Fruit fly (Drosophila melanogaster) whole organism, prepupa: Measurements from ENCODE around the gene CG43638.
A peak's percentile ranks its signal among the peaks of the same experiment; 100 is the strongest.

Experiments used
- Blimp-1 ChIP-seq: fragments of 200-800 bp; sonication (Bioruptor generic); optimal IDR thresholded peaks from 3 replicates; lab custom pipeline; 2017; ENCODE audit warnings: missing biosample characterization, missing genetic modification characterization, mild to moderate bottlenecking, moderate library complexity, missing genetic modification reagents
- CG10631 ChIP-seq: fragments of 200-800 bp; sonication (Bioruptor generic); optimal IDR thresholded peaks from 2 replicates; lab custom pipeline; 2016; ENCODE audit warnings: missing biosample characterization, missing genetic modification characterization
- CG10669 ChIP-seq: fragments of 200-800 bp; sonication (Bioruptor generic); optimal IDR thresholded peaks from 3 replicates; lab custom pipeline; 2018; ENCODE audit warnings: missing biosample characterization, mild to moderate bottlenecking, missing genetic modification characterization, moderate library complexity
- CG11762 ChIP-seq: fragments of 200-800 bp; sonication (Bioruptor generic); optimal IDR thresholded peaks from 3 replicates; lab custom pipeline; 2016; ENCODE audit warnings: missing biosample characterization, missing genetic modification characterization; ENCODE audit not compliant: insufficient read depth
- CG15336 ChIP-seq: fragments of 200-800 bp; sonication (Bioruptor generic); IDR thresholded peaks from 2 replicates; pipeline ENCODE4 v1.3.6; 2022; ENCODE audit warnings: missing biosample characterization, missing genetic modification characterization
- CG1621 ChIP-seq: fragments of 200-800 bp; sonication (Bioruptor generic); optimal IDR thresholded peaks from 3 replicates; lab custom pipeline; 2018; ENCODE audit warnings: missing biosample characterization, mild to moderate bottlenecking, missing genetic modification characterization
- CG16779 ChIP-seq: fragments of 200-800 bp; sonication (Bioruptor generic); optimal IDR thresholded peaks from 3 replicates; lab custom pipeline; 2017; ENCODE audit warnings: missing biosample characterization, mild to moderate bottlenecking, missing genetic modification characterization
- CG3032 ChIP-seq: fragments of 200-800 bp; optimal IDR thresholded peaks from 2 replicates; lab custom pipeline; 2019; ENCODE audit warnings: missing biosample characterization, mild to moderate bottlenecking, missing genetic modification characterization, moderate library complexity
- CG31627 ChIP-seq: fragments of 200-800 bp; sonication (Bioruptor generic); optimal IDR thresholded peaks from 3 replicates; lab custom pipeline; 2016; ENCODE audit warnings: missing biosample characterization, missing genetic modification characterization
- CG32006 ChIP-seq: fragments of 200-800 bp; sonication (Bioruptor generic); optimal IDR thresholded peaks from 3 replicates; lab custom pipeline; 2017; ENCODE audit warnings: missing biosample characterization, mild to moderate bottlenecking, missing genetic modification characterization
- CG34406 ChIP-seq: fragments of 200-800 bp; sonication (Bioruptor generic); optimal IDR thresholded peaks from 3 replicates; lab custom pipeline; 2016; ENCODE audit warnings: missing biosample characterization, missing genetic modification characterization
- CG4318 ChIP-seq: fragments of 200-800 bp; sonication (Bioruptor generic); optimal IDR thresholded peaks from 3 replicates; lab custom pipeline; 2017; ENCODE audit warnings: missing biosample characterization, mild to moderate bottlenecking, missing genetic modification characterization
- CG6163 ChIP-seq: fragments of 200-800 bp; sonication (Bioruptor generic); IDR thresholded peaks from 3 replicates; pipeline ENCODE4 v1.3.6; 2022; ENCODE audit warnings: missing biosample characterization, missing genetic modification characterization
- CG6276 ChIP-seq: fragments of 200-800 bp; sonication (Bioruptor generic); optimal IDR thresholded peaks from 2 replicates; lab custom pipeline; 2017; ENCODE audit warnings: missing biosample characterization, mild to moderate bottlenecking, missing genetic modification characterization
- CG6808 ChIP-seq: fragments of 200-800 bp; sonication (Bioruptor generic); optimal IDR thresholded peaks from 3 replicates; lab custom pipeline; 2017; ENCODE audit warnings: missing biosample characterization, missing genetic modification characterization, mild to moderate bottlenecking, moderate library complexity, missing genetic modification reagents
- CG6854 ChIP-seq: fragments of 200-800 bp; sonication (Bioruptor generic); optimal IDR thresholded peaks from 2 replicates; lab custom pipeline; 2017; ENCODE audit warnings: missing biosample characterization, mild to moderate bottlenecking, missing genetic modification characterization
- CG7368 ChIP-seq: fragments of 200-800 bp; sonication (Bioruptor generic); optimal IDR thresholded peaks from 3 replicates; lab custom pipeline; 2016; ENCODE audit warnings: missing biosample characterization, missing genetic modification characterization
- CG8119 ChIP-seq: fragments of 200-800 bp; sonication (Bioruptor generic); IDR thresholded peaks from 3 replicates; pipeline ENCODE4 v1.3.6; 2022; ENCODE audit warnings: missing biosample characterization, missing genetic modification characterization
- CG8632 ChIP-seq: fragments of 200-800 bp; sonication (Bioruptor generic); optimal IDR thresholded peaks from 3 replicates; lab custom pipeline; 2016; ENCODE audit warnings: missing biosample characterization, missing genetic modification characterization
- CG9139 ChIP-seq: fragments of 200-800 bp; sonication (Bioruptor generic); optimal IDR thresholded peaks from 3 replicates; lab custom pipeline; 2017; ENCODE audit warnings: missing biosample characterization, mild to moderate bottlenecking, missing genetic modification characterization
- Eip75B ChIP-seq: fragments of 200-800 bp; sonication (Bioruptor generic); optimal IDR thresholded peaks from 3 replicates; lab custom pipeline; 2016; ENCODE audit warnings: missing biosample characterization, missing genetic modification characterization
- Eip93F ChIP-seq: fragments of 200-800 bp; sonication (Bioruptor generic); optimal IDR thresholded peaks from 2 replicates; lab custom pipeline; 2016; ENCODE audit warnings: missing biosample characterization, mild to moderate bottlenecking, missing genetic modification characterization
- Ets21C ChIP-seq: fragments of 200-800 bp; sonication (Bioruptor generic); optimal IDR thresholded peaks from 3 replicates; lab custom pipeline; 2016; ENCODE audit warnings: missing biosample characterization, missing genetic modification characterization
- Ets96B ChIP-seq: fragments of 200-800 bp; optimal IDR thresholded peaks from 2 replicates; lab custom pipeline; 2019; ENCODE audit warnings: missing biosample characterization, mild to moderate bottlenecking, missing genetic modification characterization, moderate library complexity
- Gug ChIP-seq: fragments of 200-800 bp; sonication (Bioruptor generic); IDR thresholded peaks from 2 replicates; pipeline ENCODE4 v1.3.6; 2022; ENCODE audit warnings: missing biosample characterization, missing genetic modification characterization
- Hr38 ChIP-seq: sonication (Bioruptor generic); optimal IDR thresholded peaks from 2 replicates; lab custom pipeline; 2016; ENCODE audit warnings: missing biosample characterization, missing genetic modification characterization
- Hr39 ChIP-seq: fragments of 200-800 bp; sonication (Bioruptor generic); optimal IDR thresholded peaks from 2 replicates; lab custom pipeline; 2016; ENCODE audit warnings: missing biosample characterization, missing genetic modification characterization
- Hr4 ChIP-seq: fragments of 200-800 bp; sonication (Bioruptor generic); optimal IDR thresholded peaks from 3 replicates; lab custom pipeline; 2016; ENCODE audit warnings: missing biosample characterization, missing genetic modification characterization
- Lpt ChIP-seq: fragments of 200-800 bp; sonication (Bioruptor generic); optimal IDR thresholded peaks from 3 replicates; lab custom pipeline; 2016; ENCODE audit warnings: missing biosample characterization, missing genetic modification characterization
- Met ChIP-seq: fragments of 200-800 bp; sonication (Bioruptor generic); optimal IDR thresholded peaks from 3 replicates; lab custom pipeline; 2016; ENCODE audit warnings: missing biosample characterization, missing genetic modification characterization
- OdsH ChIP-seq: fragments of 200-800 bp; sonication (Bioruptor generic); optimal IDR thresholded peaks from 3 replicates; lab custom pipeline; 2016; ENCODE audit warnings: missing biosample characterization, missing genetic modification characterization
- Smox ChIP-seq: fragments of 200-800 bp; sonication (Bioruptor generic); optimal IDR thresholded peaks from 3 replicates; lab custom pipeline; 2016; ENCODE audit warnings: missing biosample characterization, missing genetic modification characterization
- Sox14 ChIP-seq: fragments of 200-800 bp; sonication (Bioruptor generic); optimal IDR thresholded peaks from 3 replicates; lab custom pipeline; 2016; ENCODE audit warnings: missing biosample characterization, missing genetic modification characterization
- Sox15 ChIP-seq: fragments of 200-800 bp; sonication (Bioruptor generic); optimal IDR thresholded peaks from 3 replicates; lab custom pipeline; 2016; ENCODE audit warnings: missing biosample characterization, missing genetic modification characterization
- achi ChIP-seq: fragments of 200-800 bp; sonication (Bioruptor generic); optimal IDR thresholded peaks from 3 replicates; lab custom pipeline; 2016; ENCODE audit warnings: missing biosample characterization, missing genetic modification characterization
- acj6 ChIP-seq: fragments of 200-800 bp; sonication (Bioruptor generic); optimal IDR thresholded peaks from 3 replicates; lab custom pipeline; 2016; ENCODE audit warnings: missing biosample characterization, missing genetic modification characterization
- dac ChIP-seq: fragments of 200-800 bp; sonication (Bioruptor generic); optimal IDR thresholded peaks from 2 replicates; lab custom pipeline; 2017; ENCODE audit warnings: missing biosample characterization, mild to moderate bottlenecking, missing genetic modification characterization
- dsx ChIP-seq: fragments of 200-800 bp; optimal IDR thresholded peaks from 3 replicates; lab custom pipeline; 2019; ENCODE audit warnings: missing biosample characterization, mild to moderate bottlenecking, missing genetic modification characterization, moderate library complexity; ENCODE audit not compliant: poor library complexity, severe bottlenecking
- eg ChIP-seq: fragments of 200-800 bp; sonication (Bioruptor generic); IDR thresholded peaks from 3 replicates; pipeline ENCODE4 v1.3.6; 2022; ENCODE audit warnings: missing biosample characterization, missing genetic modification characterization
- fd59A ChIP-seq: fragments of 200-800 bp; sonication (Bioruptor generic); optimal IDR thresholded peaks from 2 replicates; lab custom pipeline; 2017; ENCODE audit warnings: missing biosample characterization, mild to moderate bottlenecking, missing genetic modification characterization, missing genetic modification reagents
- fd85E ChIP-seq: fragments of 200-800 bp; sonication (Bioruptor generic); optimal IDR thresholded peaks from 3 replicates; lab custom pipeline; 2016; ENCODE audit warnings: missing biosample characterization, missing genetic modification characterization
- fkh ChIP-seq: fragments of 200-800 bp; sonication (Bioruptor generic); optimal IDR thresholded peaks from 3 replicates; lab custom pipeline; 2017; ENCODE audit warnings: missing biosample characterization, mild to moderate bottlenecking, missing genetic modification characterization, moderate library complexity
- lz ChIP-seq: fragments of 200-800 bp; sonication (Bioruptor generic); optimal IDR thresholded peaks from 3 replicates; lab custom pipeline; 2016; ENCODE audit warnings: missing biosample characterization, missing genetic modification characterization
- net ChIP-seq: fragments of 200-800 bp; sonication (Bioruptor generic); optimal IDR thresholded peaks from 3 replicates; lab custom pipeline; 2016; ENCODE audit warnings: missing biosample characterization, missing genetic modification characterization
- pdm3 ChIP-seq: fragments of 200-800 bp; sonication (Bioruptor generic); optimal IDR thresholded peaks from 3 replicates; lab custom pipeline; 2016; ENCODE audit warnings: missing biosample characterization, missing genetic modification characterization
- salr ChIP-seq, 2 experiments: fragments of 200-800 bp; sonication (Bioruptor generic); optimal IDR thresholded peaks; 3 replicates each; lab custom pipeline; 2016 to 2018; ENCODE audit warnings: missing biosample characterization in 2 of 2, missing genetic modification characterization in 2 of 2, mild to moderate bottlenecking in 1 of 2
- ss ChIP-seq, 2 experiments: fragments of 200-800 bp; sonication (Bioruptor generic); optimal IDR thresholded peaks; 2 replicates in 1 of 2; 3 replicates in 1 of 2; lab custom pipeline; 2017 to 2018; ENCODE audit warnings: mild to moderate bottlenecking in 2 of 2, missing biosample characterization in 2 of 2, missing genetic modification characterization in 2 of 2, moderate library complexity in 1 of 2
- svp ChIP-seq: fragments of 200-800 bp; sonication (Bioruptor generic); peaks from one replicate; lab custom pipeline; 2016; ENCODE audit warnings: missing biosample characterization, missing genetic modification characterization
- vri ChIP-seq: fragments of 200-800 bp; sonication (Bioruptor generic); optimal IDR thresholded peaks from 3 replicates; lab custom pipeline; 2016; ENCODE audit warnings: missing biosample characterization, mild to moderate bottlenecking, missing genetic modification characterization

CG43638 gene

dm6 chr3L:12072388-12072787 is 28.0 kb downstream of the CG43638 start (continued):
- TF ChIP-seq salr (GFP tag; optimal IDR thresholded peaks at IDR 0.05; lab: Kevin White, UChicago), result peak in 1 of 2 experiments; percentile 58
- TF ChIP-seq fd59A (GFP tag; lab: Kevin White, UChicago), result no peak
- TF ChIP-seq Sox15 (GFP tag; lab: Kevin White, UChicago), result no peak
- no peak for TF ChIP-seq dsx (GFP tag; lab: Kevin White, UChicago)
- no peak for TF ChIP-seq fkh (GFP tag; lab: Kevin White, UChicago)
- TF ChIP-seq CG15336, result peak; percentile 86

DNA sequence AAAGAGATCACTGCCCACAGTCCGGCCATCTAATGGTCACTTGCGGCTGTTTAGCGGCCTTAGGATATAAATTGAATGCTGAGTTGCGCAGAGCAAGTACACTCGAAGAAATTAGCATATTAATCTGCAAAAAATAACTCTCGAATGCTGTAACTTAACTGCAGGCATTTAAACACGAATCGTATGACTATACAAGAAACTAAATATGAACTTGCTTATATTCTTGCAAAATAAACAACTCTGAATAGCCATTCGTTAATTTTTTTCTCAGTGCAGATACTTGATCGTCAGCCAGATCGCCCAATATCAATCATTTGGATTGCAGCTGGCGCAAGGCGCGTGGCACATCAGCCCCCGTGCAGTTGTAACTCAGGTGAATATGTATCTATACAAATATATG is 28.7 kb downstream of the CG43638 start:
- peak; percentile 12 for TF ChIP-seq lz (GFP tag; lab: Kevin White, UChicago)
- no peak for TF ChIP-seq ss (GFP tag; optimal IDR thresholded peaks at IDR 0.05; lab: Kevin White, UChicago)
- TF ChIP-seq fkh (GFP tag; lab: Kevin White, UChicago), result no peak
- no peak for TF ChIP-seq CG34406 (GFP tag; lab: Kevin White, UChicago)
- TF ChIP-seq CG1621 (tag; lab: Kevin White, UChicago), result no peak
- peak; percentile 27 for TF ChIP-seq Eip75B (GFP tag; lab: Kevin White, UChicago)
- TF ChIP-seq Blimp-1 (GFP tag; lab: Kevin White, UChicago), result no peak
- TF ChIP-seq salr (GFP tag; optimal IDR thresholded peaks at IDR 0.05; lab: Kevin White, UChicago), result no peak
- TF ChIP-seq Ets21C (GFP tag; lab: Kevin White, UChicago), result no peak
- TF ChIP-seq fd85E (GFP tag; lab: Kevin White, UChicago), result no peak
- TF ChIP-seq Sox14 (GFP tag; lab: Kevin White, UChicago), result peak; percentile 54
- no peak for TF ChIP-seq CG16779 (tag; lab: Kevin White, UChicago)
- peak; percentile 38 for TF ChIP-seq acj6 (GFP tag; lab: Kevin White, UChicago)
- peak; percentile 27 for TF ChIP-seq CG11762 (GFP tag; lab: Kevin White, UChicago)
- no peak for TF ChIP-seq CG6854 (GFP tag; lab: Kevin White, UChicago)
- no peak for TF ChIP-seq CG6808 (GFP tag; lab: Kevin White, UChicago)
- no peak for TF ChIP-seq CG8632 (GFP tag; lab: Kevin White, UChicago)
- TF ChIP-seq net (GFP tag; lab: Kevin White, UChicago), result no peak
- peak; percentile 42; the same call in 1 of the 3 replicates for TF ChIP-seq CG8119 (GFP tag; lab: Robert Waterston, UW)
- TF ChIP-seq CG15336, result peak; percentile 83
- TF ChIP-seq fd59A (GFP tag; lab: Kevin White, UChicago), result no peak
- TF ChIP-seq Hr4 (GFP tag; lab: Kevin White, UChicago), result peak; percentile 79
- no peak for TF ChIP-seq Sox15 (GFP tag; lab: Kevin White, UChicago)
- TF ChIP-seq Gug, result peak; percentile 64
- peak; percentile 3 for TF ChIP-seq Smox (GFP tag; lab: Kevin White, UChicago)
- TF ChIP-seq dsx (GFP tag; lab: Kevin White, UChicago), result no peak
- TF ChIP-seq Hr38 (GFP tag; lab: Kevin White, UChicago), result no peak
- peak; percentile 37 for TF ChIP-seq OdsH (GFP tag; lab: Kevin White, UChicago)
- peak; percentile 27 for TF ChIP-seq Hr39 (GFP tag; lab: Kevin White, UChicago)
- TF ChIP-seq CG10631, result no peak
- TF ChIP-seq CG6276 (GFP tag; lab: Kevin White, UChicago), result peak; percentile 34
- no peak for TF ChIP-seq dac
- TF ChIP-seq eg (GFP tag; lab: Robert Waterston, UW), result peak; percentile 85
- TF ChIP-seq pdm3 (GFP tag; lab: Kevin White, UChicago), result peak; percentile 32
- peak; percentile 59 for TF ChIP-seq CG32006
- TF ChIP-seq Lpt (GFP tag; lab: Kevin White, UChicago), result no peak
- TF ChIP-seq CG7368 (GFP tag; lab: Kevin White, UChicago), result no peak
- peak; percentile 60 for TF ChIP-seq CG4318
- TF ChIP-seq CG31627 (GFP tag; lab: Kevin White, UChicago), result peak; percentile 9
- TF ChIP-seq CG10669 (GFP tag; lab: Kevin White, UChicago), result no peak
- no peak for TF ChIP-seq Eip93F
- TF ChIP-seq CG3032 (tag; lab: Kevin White, UChicago), result no peak
- peak; percentile 47 for TF ChIP-seq achi
- peak; percentile 51 for TF ChIP-seq Met
- TF ChIP-seq Ets96B (tag; lab: Kevin White, UChicago), result no peak
- TF ChIP-seq CG6163 (GFP tag; lab: Robert Waterston, UW), result peak; percentile 75
- no peak for TF ChIP-seq CG9139 (GFP tag; lab: Kevin White, UChicago)
- TF ChIP-seq vri, result no peak
- TF ChIP-seq svp (GFP tag; lab: Kevin White, UChicago), result peak; percentile 60
